Fruit fly (Drosophila melanogaster) whole organism, embryonic: ENCODE measurements around the gene CG10068.

ENCODE experiments used
- Adf1 ChIP-seq: fragments of 200-800 bp; sonication (Bioruptor generic); IDR thresholded peaks from 2 replicates; pipeline ENCODE4 v1.3.6; 2022; ENCODE audit warnings: missing biosample characterization, missing genetic modification characterization
- BtbVII ChIP-seq: fragments of 200-800 bp; sonication (Bioruptor generic); optimal IDR thresholded peaks from 3 replicates; lab custom pipeline; 2017; ENCODE audit warnings: missing biosample characterization, mild to moderate bottlenecking, missing genetic modification characterization
- Bteb2 ChIP-seq: fragments of 200-800 bp; sonication (Bioruptor generic); optimal IDR thresholded peaks from 2 replicates; lab custom pipeline; 2016; ENCODE audit warnings: missing biosample characterization, missing genetic modification characterization
- CG1024 ChIP-seq: fragments of 200-800 bp; sonication (Bioruptor generic); IDR thresholded peaks from 2 replicates; pipeline ENCODE4 v1.3.6; 2022; ENCODE audit warnings: missing biosample characterization, missing genetic modification characterization
- CG10462 ChIP-seq: fragments of 200-800 bp; sonication (Bioruptor generic); optimal IDR thresholded peaks from 2 replicates; lab custom pipeline; 2016; ENCODE audit warnings: missing biosample characterization, missing genetic modification characterization
- CG10959 ChIP-seq: fragments of 200-800 bp; sonication (Bioruptor generic); IDR thresholded peaks from 2 replicates; pipeline ENCODE4 v1.3.6; 2022; ENCODE audit warnings: missing biosample characterization, missing genetic modification characterization
- CG11695 ChIP-seq: fragments of 200-800 bp; sonication (Bioruptor generic); IDR thresholded peaks from 3 replicates; pipeline ENCODE4 v1.3.6; 2022; ENCODE audit warnings: missing biosample characterization, missing genetic modification characterization
- CG14014 ChIP-seq: fragments of 200-800 bp; sonication (Bioruptor generic); IDR thresholded peaks from 2 replicates; pipeline ENCODE4 v1.3.6; 2022; ENCODE audit warnings: missing biosample characterization, missing genetic modification characterization
- CG14965 ChIP-seq: fragments of 200-800 bp; sonication (Bioruptor generic); optimal IDR thresholded peaks from 2 replicates; lab custom pipeline; 2016; ENCODE audit warnings: missing biosample characterization, missing genetic modification characterization, borderline replicate concordance
- CG15479 ChIP-seq: fragments of 200-800 bp; sonication (Bioruptor generic); optimal IDR thresholded peaks from 3 replicates; lab custom pipeline; 2019; ENCODE audit warnings: missing biosample characterization, mild to moderate bottlenecking, missing genetic modification characterization, moderate library complexity
- CG17568 ChIP-seq: fragments of 200-800 bp; sonication (Bioruptor generic); optimal IDR thresholded peaks from 2 replicates; lab custom pipeline; 2018; ENCODE audit warnings: missing biosample characterization, mild to moderate bottlenecking, missing genetic modification characterization, moderate library complexity
- CG32532 ChIP-seq: fragments of 200-800 bp; sonication (Bioruptor generic); IDR thresholded peaks from 2 replicates; pipeline ENCODE4 v1.3.6; 2022; ENCODE audit warnings: missing biosample characterization, missing genetic modification characterization
- CG3726 ChIP-seq: fragments of 200-800 bp; sonication (Bioruptor generic); IDR thresholded peaks from 3 replicates; pipeline ENCODE4, ENCODE4 v1.3.6; 2022; ENCODE audit warnings: missing biosample characterization, missing genetic modification characterization
- CG4360 ChIP-seq: fragments of 200-800 bp; sonication (Bioruptor generic); IDR thresholded peaks from 2 replicates; pipeline ENCODE4 v1.3.6; 2022; ENCODE audit warnings: missing biosample characterization, missing genetic modification characterization
- CG7271 ChIP-seq: fragments of 200-800 bp; sonication (Bioruptor generic); optimal IDR thresholded peaks from 2 replicates; lab custom pipeline; 2018; ENCODE audit warnings: missing biosample characterization, mild to moderate bottlenecking, missing genetic modification characterization, moderate library complexity
- CG8478 ChIP-seq: fragments of >200 bp; optimal IDR thresholded peaks from 2 replicates; lab custom pipeline; 2018
- Dip2 ChIP-seq: fragments of 200-800 bp; sonication (Bioruptor generic); IDR thresholded peaks from 2 replicates; pipeline ENCODE4 v1.3.6; 2022; ENCODE audit warnings: missing biosample characterization, missing genetic modification characterization
- Doc2 ChIP-seq: fragments of 200-800 bp; sonication (Bioruptor generic); IDR thresholded peaks from 2 replicates; pipeline ENCODE4 v1.3.6; 2022; ENCODE audit warnings: missing biosample characterization, missing genetic modification characterization
- HLHmδ ChIP-seq: fragments of 200-800 bp; sonication (Bioruptor generic); optimal IDR thresholded peaks from 2 replicates; lab custom pipeline; 2018; ENCODE audit warnings: missing biosample characterization, mild to moderate bottlenecking, missing genetic modification characterization, moderate library complexity
- NC2α ChIP-seq: fragments of 200-800 bp; sonication (Bioruptor generic); optimal IDR thresholded peaks from 2 replicates; lab custom pipeline; 2016; ENCODE audit warnings: missing biosample characterization, missing genetic modification characterization
- NC2β ChIP-seq: fragments of 200-800 bp; sonication (Bioruptor generic); optimal IDR thresholded peaks from 2 replicates; lab custom pipeline; 2016; ENCODE audit warnings: missing biosample characterization, missing genetic modification characterization
- Nf-YA ChIP-seq: fragments of 200-800 bp; sonication (Bioruptor generic); IDR thresholded peaks from 2 replicates; pipeline ENCODE4 v1.3.6; 2022; ENCODE audit warnings: missing biosample characterization, missing genetic modification characterization
- NfI ChIP-seq: fragments of 200-800 bp; sonication (Bioruptor generic); optimal IDR thresholded peaks from 3 replicates; lab custom pipeline; 2018; ENCODE audit warnings: missing biosample characterization, mild to moderate bottlenecking, missing genetic modification characterization, moderate library complexity
- ac ChIP-seq: fragments of 200-800 bp; sonication (Bioruptor generic); optimal IDR thresholded peaks from 3 replicates; lab custom pipeline; 2017; ENCODE audit warnings: missing biosample characterization, mild to moderate bottlenecking, missing genetic modification characterization
- crc ChIP-seq: fragments of 200-800 bp; sonication (Bioruptor generic); optimal IDR thresholded peaks from 2 replicates; lab custom pipeline; 2016; ENCODE audit warnings: missing biosample characterization, missing genetic modification characterization
- dati ChIP-seq: fragments of 200-800 bp; sonication (Bioruptor generic); IDR thresholded peaks from 2 replicates; pipeline ENCODE4 v1.3.6; 2022; ENCODE audit warnings: missing biosample characterization, missing genetic modification characterization
- dm ChIP-seq: fragments of 200-800 bp; sonication (Bioruptor generic); optimal IDR thresholded peaks from 3 replicates; lab custom pipeline; 2016; ENCODE audit warnings: missing biosample characterization, missing genetic modification characterization
- eve ChIP-seq, 2 experiments: fragments of >200 bp; optimal IDR thresholded peaks; 2 replicates each; lab custom pipeline; 2017; ENCODE audit warnings: missing biosample characterization in 2 of 2, missing genetic modification characterization in 2 of 2
- eyg ChIP-seq: fragments of 200-800 bp; sonication (Bioruptor generic); optimal IDR thresholded peaks from 3 replicates; lab custom pipeline; 2016; ENCODE audit warnings: missing biosample characterization, missing genetic modification characterization
- fd64A ChIP-seq: fragments of 200-800 bp; sonication (Bioruptor generic); optimal IDR thresholded peaks from 3 replicates; lab custom pipeline; 2018; ENCODE audit warnings: missing biosample characterization, mild to moderate bottlenecking, missing genetic modification characterization
- gsb ChIP-seq: fragments of 200-800 bp; sonication (Bioruptor generic); IDR thresholded peaks from 2 replicates; pipeline ENCODE4 v1.3.6; 2022; ENCODE audit warnings: missing biosample characterization, missing genetic modification characterization
- hkb ChIP-seq, 2 experiments: fragments of 200-800 bp in 1 of 2; fragments of >200 bp in 1 of 2; sonication (Bioruptor generic) in 1 of 2; IDR thresholded peaks in 1 of 2; optimal IDR thresholded peaks in 1 of 2; 2 replicates each; pipeline versions ENCODE4 v1.3.6 to Lab custom; 2017 to 2022; ENCODE audit warnings: missing biosample characterization in 1 of 2, missing genetic modification characterization in 1 of 2
- knrl ChIP-seq: fragments of 200-800 bp; sonication (Bioruptor generic); IDR thresholded peaks from 3 replicates; pipeline ENCODE4 v1.3.6; 2022; ENCODE audit warnings: missing biosample characterization, missing genetic modification characterization; ENCODE audit not compliant: partially characterized antibody
- lola ChIP-seq, 3 experiments: fragments of >200 bp in 2 of 3; fragments of 200-800 bp in 1 of 3; sonication (Bioruptor generic) in 1 of 3; optimal IDR thresholded peaks; 2 replicates each; lab custom pipeline; 2017 to 2019; ENCODE audit warnings: missing biosample characterization in 3 of 3, missing genetic modification characterization in 3 of 3, mild to moderate bottlenecking in 1 of 3, moderate library complexity in 1 of 3
- nerfin-1 ChIP-seq: fragments of 200-800 bp; sonication (Bioruptor generic); optimal IDR thresholded peaks from 3 replicates; lab custom pipeline; 2019; ENCODE audit warnings: missing biosample characterization, mild to moderate bottlenecking, missing genetic modification characterization, moderate library complexity
- onecut ChIP-seq: fragments of 200-800 bp; sonication (Bioruptor generic); IDR thresholded peaks from 2 replicates; pipeline ENCODE4 v1.3.6; 2022; ENCODE audit warnings: missing biosample characterization, missing genetic modification characterization
- rib ChIP-seq: fragments of 200-800 bp; sonication (Bioruptor generic); IDR thresholded peaks from 2 replicates; pipeline ENCODE4 v1.3.6; 2022; ENCODE audit warnings: missing biosample characterization, missing genetic modification characterization
- sd ChIP-seq: fragments of 200-800 bp; sonication (Bioruptor generic); optimal IDR thresholded peaks from 3 replicates; lab custom pipeline; 2018; ENCODE audit warnings: missing biosample characterization, mild to moderate bottlenecking, missing genetic modification characterization, moderate library complexity
- sens ChIP-seq: fragments of 200-800 bp; sonication (Bioruptor generic); peaks from one replicate; lab custom pipeline; 2016; ENCODE audit warnings: missing biosample characterization, missing genetic modification characterization
- sisA ChIP-seq: fragments of 200-800 bp; sonication (Bioruptor generic); IDR thresholded peaks from 2 replicates; pipeline ENCODE4 v1.3.6; 2022; ENCODE audit warnings: missing biosample characterization, missing genetic modification characterization
- sna ChIP-seq: fragments of 200-800 bp; sonication (Bioruptor generic); IDR thresholded peaks from 2 replicates; pipeline ENCODE4 v1.3.6; 2022; ENCODE audit warnings: missing biosample characterization, missing genetic modification characterization; ENCODE audit not compliant: partially characterized antibody
- stwl ChIP-seq: fragments of 200-800 bp; sonication (Bioruptor generic); optimal IDR thresholded peaks from 3 replicates; lab custom pipeline; 2018; ENCODE audit warnings: missing biosample characterization, mild to moderate bottlenecking, missing genetic modification characterization, moderate library complexity
- tap ChIP-seq: fragments of 200-800 bp; optimal IDR thresholded peaks from 3 replicates; lab custom pipeline; 2019; ENCODE audit warnings: missing biosample characterization, mild to moderate bottlenecking, missing genetic modification characterization, moderate library complexity
- tup ChIP-seq: fragments of 200-800 bp; sonication (Bioruptor generic); optimal IDR thresholded peaks from 2 replicates; lab custom pipeline; 2016; ENCODE audit warnings: missing biosample characterization, mild to moderate bottlenecking, missing genetic modification characterization, moderate library complexity
- tx ChIP-seq: fragments of 200-800 bp; sonication (Bioruptor generic); optimal IDR thresholded peaks from 2 replicates; lab custom pipeline; 2016; ENCODE audit warnings: missing biosample characterization, missing genetic modification characterization
- zfh1 ChIP-seq: fragments of 200-800 bp; sonication (Bioruptor generic); IDR thresholded peaks from 3 replicates; pipeline ENCODE4 v1.3.6; 2022; ENCODE audit warnings: missing biosample characterization, missing genetic modification characterization

Gene CG10068

DNA sequence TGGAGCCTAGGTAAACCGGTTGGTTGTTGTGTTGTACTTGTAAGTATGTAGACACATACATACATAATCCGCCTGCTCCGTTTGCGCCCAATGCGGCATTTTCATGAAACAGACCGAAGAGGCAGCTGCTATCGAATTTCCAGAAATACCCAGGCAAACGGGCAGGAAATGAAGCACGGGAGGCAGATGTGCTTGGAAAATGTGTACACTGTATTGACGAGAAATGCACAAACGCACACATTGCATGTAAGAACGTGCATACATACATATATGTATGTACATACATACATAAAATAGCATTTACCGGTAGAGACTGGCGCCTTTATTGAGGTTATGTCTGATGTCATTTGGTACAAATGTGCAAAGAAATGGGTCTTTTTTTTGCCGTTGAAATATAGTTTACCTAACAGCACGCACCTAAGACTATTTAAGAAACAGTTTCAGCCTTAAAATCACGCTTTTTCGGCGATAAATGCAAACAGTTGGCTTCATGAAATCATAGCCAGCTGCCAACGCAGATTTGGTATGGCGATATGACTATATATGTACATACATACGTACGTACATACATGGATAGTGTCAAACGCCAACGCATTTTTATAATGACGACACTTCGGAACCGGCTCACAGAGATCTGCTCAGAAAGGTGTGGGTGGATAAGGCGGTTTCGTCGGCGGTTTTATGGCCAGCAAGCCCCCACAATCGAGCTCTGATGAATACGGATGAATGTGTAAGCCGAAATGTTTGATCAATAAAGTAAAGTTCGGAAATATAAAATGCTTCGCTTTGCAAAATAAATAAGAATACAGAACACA is 38.1 kb downstream of the CG10068 start (continued):
- TF ChIP-seq CG15479 (GFP tag; lab: Kevin White, UChicago) (peak; percentile 70), NC2β (no peak), tx (GFP tag; lab: Kevin White, UChicago) (peak; percentile 31), CG14965 (GFP tag; lab: Kevin White, UChicago) (no peak), CG11695 (no peak), CG10959 (GFP tag; lab: Robert Waterston, UW) (no peak), CG32532 (no peak; the same call in 1 of the 2 replicates), stwl (no peak), Nf-YA (no peak), tup (GFP tag; lab: Kevin White, UChicago) (no peak), BtbVII (GFP tag; lab: Kevin White, UChicago) (peak; percentile 17), sens (GFP tag; lab: Kevin White, UChicago) (peak; percentile 78), Adf1 (GFP tag; lab: Robert Waterston, UW) (no peak), crc (GFP tag; lab: Kevin White, UChicago) (no peak), eve (GFP tag; optimal IDR thresholded peaks at IDR 0.05; lab: Kevin White, UChicago) (no peak), eyg (no peak), hkb (optimal IDR thresholded peaks at IDR 0.05; lab: Kevin White, UChicago) (no peak), hkb (GFP tag; IDR thresholded peaks at IDR 0.05; lab: Robert Waterston, UW) (no peak), CG1024 (GFP tag; lab: Robert Waterston, UW) (no peak), Dip2 (GFP tag; lab: Robert Waterston, UW) (no peak), rib (GFP tag; lab: Robert Waterston, UW) (peak; percentile 46; the same call in 1 of the 2 replicates), CG14014 (GFP tag; lab: Robert Waterston, UW) (0 out of 2 replicates have a peak, but pooled peaks have one; percentile 11), lola (GFP tag; optimal IDR thresholded peaks at IDR 0.05; lab: Kevin White, UChicago) (peak in 1 of 3 experiments; percentile 32), Bteb2 (no peak), gsb (GFP tag; lab: Robert Waterston, UW) (no peak), dati (GFP tag; lab: Robert Waterston, UW) (no peak), CG10462 (no peak), fd64A (no peak), onecut (GFP tag; lab: Robert Waterston, UW) (peak; percentile 62; the same call in 1 of the 2 replicates), NC2α (no peak), nerfin-1 (tag; lab: Kevin White, UChicago) (peak; percentile 67), ac (GFP tag; lab: Kevin White, UChicago) (peak; percentile 79), dm (GFP tag; lab: Kevin White, UChicago) (peak; percentile 3), sd (tag; lab: Kevin White, UChicago) (peak; percentile 34), knrl (GFP tag; lab: Robert Waterston, UW) (no peak), sna (GFP tag; lab: Robert Waterston, UW) (no peak), sisA (GFP tag; lab: Robert Waterston, UW) (no peak), CG7271 (no peak), CG3726 (GFP tag; lab: Robert Waterston, UW) (no peak), Doc2 (GFP tag; lab: Robert Waterston, UW) (no peak), NfI (GFP tag; lab: Kevin White, UChicago) (no peak), CG8478 (lab: Kevin White, UChicago) (no peak), zfh1 (GFP tag; lab: Robert Waterston, UW) (no peak), tap (tag; lab: Kevin White, UChicago) (peak; percentile 15), CG4360 (GFP tag; lab: Robert Waterston, UW) (peak; percentile 42; the same call in 1 of the 2 replicates), HLHmδ (GFP tag; lab: Kevin White, UChicago) (peak; percentile 61), CG17568 (GFP tag; lab: Kevin White, UChicago) (no peak)
